Worm (Caenorhabditis elegans) whole organism, L1 larva: ENCODE data around the gene col-137.

Experiments used
- fkh-10 ChIP-seq: sonication (generic microtip); optimal IDR thresholded peaks from 2 replicates; lab custom pipeline; 2017; ENCODE audit warnings: missing biosample characterization, missing genetic modification reagents, missing genetic modification characterization
- lsy-2 ChIP-seq, 2 experiments: fragments of 150-350 bp; optimal IDR thresholded peaks; 2 replicates each; lab custom pipeline; 2014; ENCODE audit warnings: missing biosample characterization in 2 of 2, missing genetic modification characterization in 2 of 2
- nhr-76 ChIP-seq: sonication (generic microtip); optimal IDR thresholded peaks from 2 replicates; lab custom pipeline; 2017; ENCODE audit warnings: missing biosample characterization, missing genetic modification characterization
- unc-130 ChIP-seq: fragments of 150-350 bp; optimal IDR thresholded peaks from 2 replicates; lab custom pipeline; 2017; ENCODE audit warnings: missing biosample characterization, missing genetic modification characterization, inconsistent platforms

- TF ChIP-seq nhr-76 (tag; lab: Kevin White, UChicago): no peak
- TF ChIP-seq fkh-10 (GFP tag; lab: Kevin White, UChicago): no peak
- no peak for TF ChIP-seq lsy-2 (tag; optimal IDR thresholded peaks at IDR 0.05; lab: Kevin White, UChicago)
- no peak for TF ChIP-seq unc-130 (tag; lab: Kevin White, UChicago)
These were observed 24.1 kb downstream of the col-137 start, which contains the start of gene Y51H4A.8 for ce11 chrIV:16578449-16578848.
